Worm (Caenorhabditis elegans) whole organism, L1 larva: ENCODE results near the gene aptf-3.
A peak's percentile ranks its signal among the peaks of the same experiment; 100 is the strongest.

Source experiments
- C16A3.4 ChIP-seq: fragments of 150-350 bp; optimal IDR thresholded peaks from 2 replicates; lab custom pipeline; 2014; ENCODE audit warnings: missing biosample characterization, missing genetic modification characterization
- Y116A8C.19 ChIP-seq: sonication (generic microtip); optimal IDR thresholded peaks from 2 replicates; lab custom pipeline; 2016; ENCODE audit warnings: missing compliant biosample characterization, missing genetic modification characterization, borderline replicate concordance
- aha-1 ChIP-seq: fragments of 150-350 bp; optimal IDR thresholded peaks from 2 replicates; lab custom pipeline; 2014; ENCODE audit warnings: missing biosample characterization, missing genetic modification characterization
- alr-1 ChIP-seq: fragments of 200-800 bp; sonication (Bioruptor generic); optimal IDR thresholded peaks from 2 replicates; lab custom pipeline; 2018; ENCODE audit warnings: borderline replicate concordance, mild to moderate bottlenecking, missing genetic modification characterization, missing compliant biosample characterization
- ceh-90 ChIP-seq: sonication (generic microtip); optimal IDR thresholded peaks from 2 replicates; lab custom pipeline; 2016; ENCODE audit warnings: missing genetic modification characterization, missing compliant biosample characterization
- ces-1 ChIP-seq: fragments of 150-350 bp; optimal IDR thresholded peaks from 2 replicates; lab custom pipeline; 2014; ENCODE audit warnings: missing biosample characterization, missing genetic modification reagents, missing genetic modification characterization
- dpl-1 ChIP-seq, 3 experiments: fragments of 150-350 bp in 2 of 3; sonication (generic microtip) in 1 of 3; optimal IDR thresholded peaks; 2 replicates each; lab custom pipeline; 2014 to 2017; ENCODE audit warnings: missing biosample characterization in 3 of 3, missing genetic modification characterization in 3 of 3, missing genetic modification reagents in 3 of 3
- dsc-1 ChIP-seq: sonication (generic microtip); optimal IDR thresholded peaks from 2 replicates; lab custom pipeline; 2016; ENCODE audit warnings: mild to moderate bottlenecking, missing genetic modification characterization, missing compliant biosample characterization
- efl-1 ChIP-seq, 4 experiments: fragments of 150-350 bp; optimal IDR thresholded peaks in 3 of 4; peaks in 1 of 4; 1 replicate in 1 of 4; 2 replicates in 3 of 4; lab custom pipeline; 2014; ENCODE audit warnings: missing biosample characterization in 2 of 4, missing genetic modification characterization in 2 of 4, missing genetic modification reagents in 2 of 4
- egl-13 ChIP-seq: sonication (generic microtip); optimal IDR thresholded peaks from 2 replicates; lab custom pipeline; 2016; ENCODE audit warnings: missing genotype, missing genetic modification reagents, missing genetic modification characterization, missing compliant biosample characterization
- egl-27 ChIP-seq, 2 experiments: fragments of 150-350 bp in 1 of 2; sonication (generic microtip); optimal IDR thresholded peaks; 3 replicates each; lab custom pipeline; 2017 to 2018; ENCODE audit warnings: missing biosample characterization in 2 of 2, missing genetic modification characterization in 2 of 2, missing genetic modification reagents in 2 of 2
- elt-3 ChIP-seq, 6 experiments: fragments of 150-350 bp in 1 of 6; sonication (generic microtip); optimal IDR thresholded peaks; 2 replicates each; lab custom pipeline; 2017 to 2018; ENCODE audit warnings: missing biosample characterization in 6 of 6, missing genetic modification characterization in 6 of 6, inconsistent platforms in 1 of 6
- ets-5 ChIP-seq: fragments of 200-800 bp; sonication (Bioruptor generic); IDR thresholded peaks from 2 replicates; pipeline ENCODE4 v1.3.6; 2022; ENCODE audit warnings: missing genetic modification characterization, missing compliant biosample characterization
- fkh-10 ChIP-seq: sonication (generic microtip); optimal IDR thresholded peaks from 2 replicates; lab custom pipeline; 2017; ENCODE audit warnings: missing biosample characterization, missing genetic modification reagents, missing genetic modification characterization
- hlh-17 ChIP-seq: fragments of 200-800 bp; sonication (Bioruptor generic); optimal IDR thresholded peaks from 2 replicates; lab custom pipeline; 2018; ENCODE audit warnings: missing genetic modification characterization, mild to moderate bottlenecking, missing compliant biosample characterization, moderate library complexity, borderline replicate concordance
- hlh-4 ChIP-seq: sonication (generic microtip); optimal IDR thresholded peaks from 2 replicates; lab custom pipeline; 2016; ENCODE audit warnings: mild to moderate bottlenecking, missing genetic modification characterization, missing compliant biosample characterization
- hpl-2 ChIP-seq: fragments of 150-350 bp; optimal IDR thresholded peaks from 2 replicates; lab custom pipeline; 2014; ENCODE audit warnings: missing biosample characterization, missing genetic modification reagents, missing genetic modification characterization
- lin-14 ChIP-seq: fragments of 200-800 bp; sonication (Bioruptor generic); optimal IDR thresholded peaks from 2 replicates; lab custom pipeline; 2018; ENCODE audit warnings: mild to moderate bottlenecking, missing genetic modification characterization, moderate library complexity, missing compliant biosample characterization
- lin-15B ChIP-seq: fragments of 150-350 bp; sonication (generic microtip); optimal IDR thresholded peaks from 3 replicates; lab custom pipeline; 2014; ENCODE audit warnings: missing biosample characterization, missing genetic modification characterization
- lin-35 ChIP-seq, 2 experiments: fragments of 150-350 bp; optimal IDR thresholded peaks; 2 replicates each; lab custom pipeline; 2014; ENCODE audit warnings: missing biosample characterization in 2 of 2, missing genetic modification characterization in 2 of 2, missing genetic modification reagents in 2 of 2
- lin-39 ChIP-seq: fragments of 150-350 bp; optimal IDR thresholded peaks from 2 replicates; lab custom pipeline; 2014; ENCODE audit warnings: missing biosample characterization, missing genetic modification reagents, missing genetic modification characterization
- lir-3 ChIP-seq: sonication (generic microtip); optimal IDR thresholded peaks from 2 replicates; lab custom pipeline; 2016; ENCODE audit warnings: mild to moderate bottlenecking, missing genetic modification characterization, moderate library complexity, missing compliant biosample characterization; ENCODE audit not compliant: poor library complexity
- lsy-2 ChIP-seq, 2 experiments: fragments of 150-350 bp; optimal IDR thresholded peaks; 2 replicates each; lab custom pipeline; 2014; ENCODE audit warnings: missing biosample characterization in 2 of 2, missing genetic modification characterization in 2 of 2
- mdl-1 ChIP-seq, 2 experiments: fragments of 150-350 bp; optimal IDR thresholded peaks; 2 replicates each; lab custom pipeline; 2014 to 2017; ENCODE audit warnings: missing biosample characterization in 2 of 2, missing genetic modification characterization in 2 of 2, inconsistent platforms in 1 of 2
- mef-2 ChIP-seq: fragments of 150-350 bp; optimal IDR thresholded peaks from 2 replicates; lab custom pipeline; 2014; ENCODE audit warnings: missing biosample characterization, missing genetic modification characterization
- mep-1 ChIP-seq: fragments of 150-350 bp; optimal IDR thresholded peaks from 2 replicates; lab custom pipeline; 2014; ENCODE audit warnings: missing biosample characterization, missing genetic modification characterization
- nhr-11 ChIP-seq: fragments of 150-350 bp; optimal IDR thresholded peaks from 2 replicates; lab custom pipeline; 2014; ENCODE audit warnings: missing biosample characterization, missing genetic modification characterization
- nhr-12 ChIP-seq: sonication (generic microtip); optimal IDR thresholded peaks from 2 replicates; lab custom pipeline; 2017; ENCODE audit warnings: missing biosample characterization, missing genetic modification characterization
- nhr-71 ChIP-seq: sonication (generic microtip); optimal IDR thresholded peaks from 2 replicates; lab custom pipeline; 2016; ENCODE audit warnings: mild to moderate bottlenecking, missing genetic modification characterization, moderate library complexity, missing compliant biosample characterization
- nhr-84 ChIP-seq: sonication (generic microtip); optimal IDR thresholded peaks from 2 replicates; lab custom pipeline; 2017; ENCODE audit warnings: missing biosample characterization, missing genetic modification characterization
- pag-3 ChIP-seq: sonication (generic microtip); optimal IDR thresholded peaks from 2 replicates; lab custom pipeline; 2017; ENCODE audit warnings: missing genetic modification characterization, mild to moderate bottlenecking, missing compliant biosample characterization, antibody characterized with exemption, borderline replicate concordance; ENCODE audit not compliant: insufficient read depth
- pqm-1 ChIP-seq: sonication (generic microtip); optimal IDR thresholded peaks from 3 replicates; lab custom pipeline; 2017; ENCODE audit warnings: missing biosample characterization, missing genetic modification characterization
- rnt-1 ChIP-seq: sonication (generic microtip); optimal IDR thresholded peaks from 2 replicates; lab custom pipeline; 2016; ENCODE audit warnings: mild to moderate bottlenecking, missing genetic modification characterization, moderate library complexity, missing compliant biosample characterization
- snu-23 ChIP-seq: sonication (generic microtip); optimal IDR thresholded peaks from 2 replicates; lab custom pipeline; 2016; ENCODE audit warnings: missing genetic modification characterization, missing compliant biosample characterization
- sox-4 ChIP-seq: sonication (generic microtip); optimal IDR thresholded peaks from 2 replicates; lab custom pipeline; 2016; ENCODE audit warnings: missing genetic modification characterization, missing compliant biosample characterization
- sptf-1 ChIP-seq: fragments of 150-350 bp; optimal IDR thresholded peaks from 2 replicates; lab custom pipeline; 2014; ENCODE audit warnings: missing biosample characterization, missing genetic modification characterization
- sup-37 ChIP-seq: fragments of 200-800 bp; sonication (Bioruptor generic); optimal IDR thresholded peaks from 2 replicates; lab custom pipeline; 2018; ENCODE audit warnings: mild to moderate bottlenecking, missing genetic modification characterization, missing compliant biosample characterization
- tlp-1 ChIP-seq: fragments of 150-350 bp; optimal IDR thresholded peaks from 2 replicates; lab custom pipeline; 2014; ENCODE audit warnings: missing biosample characterization, missing genetic modification characterization
- unc-62 ChIP-seq: fragments of 150-350 bp; optimal IDR thresholded peaks from 2 replicates; lab custom pipeline; 2014; ENCODE audit warnings: missing biosample characterization, missing genetic modification reagents, missing genetic modification characterization
- unc-86 ChIP-seq: sonication (generic microtip); optimal IDR thresholded peaks from 2 replicates; lab custom pipeline; 2016; ENCODE audit warnings: missing genetic modification characterization, missing compliant biosample characterization
- zip-4 ChIP-seq: fragments of 200-800 bp; sonication (Bioruptor generic); optimal IDR thresholded peaks from 2 replicates; lab custom pipeline; 2018; ENCODE audit warnings: mild to moderate bottlenecking, missing genetic modification characterization, moderate library complexity, missing compliant biosample characterization

The aptf-3 gene

DNA sequence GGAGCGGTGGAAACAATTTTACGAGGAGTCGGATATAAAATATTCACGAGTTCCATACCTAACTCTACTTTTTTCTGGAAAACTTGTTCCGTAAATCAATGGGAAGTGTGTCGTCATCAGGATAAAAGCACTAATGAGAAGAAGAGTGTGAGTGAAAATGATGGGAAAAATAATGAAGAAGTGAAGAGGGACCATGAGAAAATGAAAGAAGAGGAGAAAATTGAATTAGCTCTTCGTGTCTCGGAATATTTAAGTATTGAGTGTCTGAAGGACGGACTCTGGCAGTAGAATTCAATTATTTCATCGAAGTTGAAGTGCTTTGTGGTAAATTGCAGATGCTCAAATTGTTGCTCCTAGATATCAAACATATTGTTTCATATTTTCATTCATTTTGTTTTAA, 4.8 kb upstream of the aptf-3 start (continued):
- TF ChIP-seq dpl-1 (GFP tag; optimal IDR thresholded peaks at IDR 0.05; lab: Kevin White, UChicago) (no peak), lin-15B (tag; lab: Kevin White, UChicago) (no peak), mep-1 (tag; lab: Kevin White, UChicago) (no peak), sptf-1 (tag; lab: Kevin White, UChicago) (no peak), lin-14 (peak; percentile 88), lin-35 (GFP tag; optimal IDR thresholded peaks at IDR 0.05; lab: Kevin White, UChicago) (peak in 1 of 2 experiments; percentile 10), lin-39 (tag; lab: Kevin White, UChicago) (no peak), egl-13 (no peak), sup-37 (GFP tag; lab: Kevin White, UChicago) (no peak), pqm-1 (tag; lab: Kevin White, UChicago) (no peak), efl-1 (optimal IDR thresholded peaks at IDR 0.05; lab: Kevin White, UChicago) (no peak), efl-1 (GFP tag; optimal IDR thresholded peaks at IDR 0.05 in 1 of 2; lab: Kevin White, UChicago) (no peak), zip-4 (GFP tag; lab: Kevin White, UChicago) (no peak), egl-27 (tag; optimal IDR thresholded peaks at IDR 0.05; lab: Kevin White, UChicago) (no peak), alr-1 (tag; lab: Kevin White, UChicago) (no peak), nhr-71 (peak; percentile 57), ces-1 (GFP tag; lab: Kevin White, UChicago) (peak; percentile 51), hpl-2 (GFP tag; lab: Kevin White, UChicago) (no peak), pag-3 (tag; lab: Kevin White, UChicago) (no peak), rnt-1 (tag; lab: Kevin White, UChicago) (no peak), nhr-12 (no peak), lir-3 (tag; lab: Kevin White, UChicago) (no peak), ets-5 (GFP tag; lab: Robert Waterston, UW) (no peak), C16A3.4 (tag; lab: Kevin White, UChicago) (no peak), mef-2 (tag; lab: Kevin White, UChicago) (no peak), Y116A8C.19 (tag; lab: Kevin White, UChicago) (no peak), snu-23 (no peak), fkh-10 (GFP tag; lab: Kevin White, UChicago) (no peak), unc-86 (tag; lab: Kevin White, UChicago) (peak; percentile 51)

DNA sequence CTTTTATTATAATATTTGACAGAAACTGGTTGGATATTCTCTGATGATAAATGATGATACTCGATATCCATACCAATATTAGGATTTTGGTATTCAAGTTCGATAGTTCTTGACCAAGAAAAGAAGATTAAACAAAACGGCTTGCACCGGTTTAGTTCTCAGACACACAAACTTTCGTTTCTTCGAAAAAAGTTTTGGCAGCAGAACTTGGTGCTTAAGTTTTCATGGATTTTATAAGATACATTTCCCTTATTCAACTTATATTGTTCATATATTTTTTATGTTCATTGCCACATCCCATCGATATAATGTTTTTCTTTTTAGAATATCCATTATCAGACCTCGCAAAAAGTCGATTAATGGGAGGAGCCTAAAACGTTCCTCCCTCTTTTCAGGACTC, 3.3 kb upstream of the aptf-3 start, which contains the start of gene aptf-4:
TSS of gene aptf-4 (plus strand) at position 301 of the 400 bp plus-strand sequence.
- TF ChIP-seq pag-3 (tag; lab: Kevin White, UChicago) = no peak
- no peak for TF ChIP-seq mef-2 (tag; lab: Kevin White, UChicago)
- no peak for TF ChIP-seq hlh-4 (tag; lab: Kevin White, UChicago)
- no peak for TF ChIP-seq sox-4 (tag; lab: Kevin White, UChicago)
- TF ChIP-seq mdl-1 (tag; optimal IDR thresholded peaks at IDR 0.05; lab: Kevin White, UChicago) = no peak
- TF ChIP-seq hlh-17 (GFP tag; lab: Kevin White, UChicago) = no peak
- TF ChIP-seq aha-1 (tag; lab: Kevin White, UChicago) = no peak
- TF ChIP-seq lsy-2 (tag; optimal IDR thresholded peaks at IDR 0.05; lab: Kevin White, UChicago) = no peak
- TF ChIP-seq nhr-84 = no peak
- TF ChIP-seq unc-62 (GFP tag; lab: Kevin White, UChicago) = no peak
- no peak for TF ChIP-seq dsc-1 (tag; lab: Kevin White, UChicago)
- no peak for TF ChIP-seq nhr-12
- TF ChIP-seq elt-3 (tag; optimal IDR thresholded peaks at IDR 0.05; lab: Kevin White, UChicago) = no peak
- TF ChIP-seq zip-4 (GFP tag; lab: Kevin White, UChicago) = no peak
- no peak for TF ChIP-seq tlp-1 (tag; lab: Kevin White, UChicago)
- no peak for TF ChIP-seq ceh-90 (tag; lab: Kevin White, UChicago)
- no peak for TF ChIP-seq nhr-11 (tag; lab: Kevin White, UChicago)
- TF ChIP-seq sup-37 (GFP tag; lab: Kevin White, UChicago) = no peak
